Worm (Caenorhabditis elegans) whole organism, L2 larva: ENCODE results near the gene bath-33.

Experiments used
- F13H6.1 ChIP-seq: sonication (generic microtip); optimal IDR thresholded peaks from 2 replicates; lab custom pipeline; 2016; ENCODE audit warnings: missing genetic modification characterization, missing compliant biosample characterization
- Y55F3AM.14 ChIP-seq: fragments of 200-800 bp; sonication (Bioruptor generic); optimal IDR thresholded peaks from 2 replicates; lab custom pipeline; 2018; ENCODE audit warnings: mild to moderate bottlenecking, missing genetic modification characterization, missing compliant biosample characterization

DNA sequence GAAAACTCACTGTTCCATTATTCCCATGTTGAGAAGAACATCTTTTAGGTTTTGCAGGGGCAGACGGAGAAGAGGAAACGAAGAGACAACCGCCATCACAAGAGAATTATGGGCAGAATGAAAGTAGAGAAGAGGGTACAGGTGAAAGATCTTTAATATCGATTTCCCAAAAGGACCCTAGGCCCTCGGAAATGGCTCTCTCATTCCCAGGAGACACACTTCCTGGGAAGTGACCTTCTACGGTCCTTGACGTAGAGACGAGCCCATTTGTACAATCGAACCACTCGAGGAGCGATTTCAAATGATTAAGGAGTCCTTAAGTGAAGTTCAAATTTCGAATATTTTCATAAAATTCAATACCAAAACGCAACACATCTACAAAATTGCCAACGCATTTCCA lies 34.9 kb downstream of the bath-33 start, which contains the start of gene fbxb-46:
- TF ChIP-seq F13H6.1 (tag; lab: Kevin White, UChicago) (no peak), Y55F3AM.14 (GFP tag; lab: Kevin White, UChicago) (no peak)
